1 worm cellular context compared by ENCODE assay signal in genomic region chrIII:12528029-12528428, ce11.
TF ChIP-seq lines count a peak whose summit lies in the region.

No protein-coding gene starts in this region.

TF ChIP-seq in whole organism, L1 larva, 84 proteins besides CTCF, POLR2A, EP300 and RAD21 (continued from another document):
- TF ChIP-seq sup-37 (GFP tag; optimal IDR thresholded peaks at IDR 0.05; lab: Kevin White, UChicago) (no peak), hlh-4 (tag; optimal IDR thresholded peaks at IDR 0.05; lab: Kevin White, UChicago) (no peak), alr-1 (tag; optimal IDR thresholded peaks at IDR 0.05; lab: Kevin White, UChicago; ENCODE audit: borderline replicate concordance) (no peak), efl-3 (GFP tag; optimal IDR thresholded peaks at IDR 0.05; lab: Kevin White, UChicago) (no peak), sptf-1 (tag; optimal IDR thresholded peaks at IDR 0.05; lab: Kevin White, UChicago) (no peak), nhr-84 (tag; optimal IDR thresholded peaks at IDR 0.05; lab: Kevin White, UChicago) (no peak), nhr-90 (tag; optimal IDR thresholded peaks at IDR 0.05; lab: Kevin White, UChicago; ENCODE audit: poor library complexity) (peak; percentile 68), unc-62 (GFP tag; optimal IDR thresholded peaks at IDR 0.05; lab: Kevin White, UChicago) (no peak), egl-27 (tag; optimal IDR thresholded peaks at IDR 0.05; lab: Kevin White, UChicago) (no peak), skn-1 (tag; optimal IDR thresholded peaks at IDR 0.05; lab: Kevin White, UChicago) (no peak), xbp-1 (tag; optimal IDR thresholded peaks at IDR 0.05; lab: Kevin White, UChicago) (peak; percentile 45), pag-3 (tag; optimal IDR thresholded peaks at IDR 0.05; lab: Kevin White, UChicago; ENCODE audit: borderline replicate concordance, insufficient read depth) (no peak), swsn-7 (tag; optimal IDR thresholded peaks at IDR 0.05; lab: Kevin White, UChicago) (peak; percentile 55), jun-1 (tag; optimal IDR thresholded peaks at IDR 0.05; lab: Kevin White, UChicago) (no peak), unc-86 (tag; optimal IDR thresholded peaks at IDR 0.05; lab: Kevin White, UChicago) (peak; percentile 27), irx-1 (tag; optimal IDR thresholded peaks at IDR 0.05; lab: Kevin White, UChicago) (peak; percentile 43), nhr-77 (tag; optimal IDR thresholded peaks at IDR 0.05; lab: Kevin White, UChicago) (no peak), nhr-19 (GFP tag; conservative IDR thresholded peaks at IDR 0.05; lab: Robert Waterston, UW) (peak; percentile 52), blmp-1 (tag; optimal IDR thresholded peaks at IDR 0.05; lab: Kevin White, UChicago) (peak; percentile 12), nhr-20 (tag; optimal IDR thresholded peaks at IDR 0.05; lab: Kevin White, UChicago) (peak; percentile 50), snu-23 (GFP tag; optimal IDR thresholded peaks at IDR 0.05; lab: Kevin White, UChicago) (peak; percentile 66), zag-1 (tag; optimal IDR thresholded peaks at IDR 0.05; lab: Kevin White, UChicago) (no peak), mep-1 (tag; optimal IDR thresholded peaks at IDR 0.05; lab: Kevin White, UChicago) (peak; percentile 73), unc-30 (tag; optimal IDR thresholded peaks at IDR 0.05; lab: Kevin White, UChicago) (no peak), lin-35 (GFP tag; optimal IDR thresholded peaks at IDR 0.05; lab: Kevin White, UChicago) (peak; percentile 78 to 90), efl-1 (optimal IDR thresholded peaks at IDR 0.05; lab: Kevin White, UChicago) (peak; percentile 87), efl-1 (GFP tag; optimal IDR thresholded peaks at IDR 0.05 in 1 of 2; lab: Kevin White, UChicago) (peak; percentile 89 to 99), pax-3 (tag; optimal IDR thresholded peaks at IDR 0.05; lab: Kevin White, UChicago) (no peak), ztf-4 (tag; optimal IDR thresholded peaks at IDR 0.05; lab: Kevin White, UChicago) (no peak), nhr-28 (tag; optimal IDR thresholded peaks at IDR 0.05; lab: Kevin White, UChicago) (no peak), lin-39 (tag; optimal IDR thresholded peaks at IDR 0.05; lab: Kevin White, UChicago) (peak; percentile 9), lin-15B (tag; optimal IDR thresholded peaks at IDR 0.05; lab: Kevin White, UChicago) (peak; percentile 22), rnt-1 (tag; optimal IDR thresholded peaks at IDR 0.05; lab: Kevin White, UChicago) (no peak), isw-1 (GFP tag; IDR thresholded peaks at IDR 0.05; lab: Robert Waterston, UW) (0 out of 2 replicates have a peak, but pooled peaks have one; percentile 3), lin-14 (GFP tag; optimal IDR thresholded peaks at IDR 0.05; lab: Kevin White, UChicago) (no peak), pqm-1 (tag; optimal IDR thresholded peaks at IDR 0.05; lab: Kevin White, UChicago) (no peak), C16A3.4 (tag; optimal IDR thresholded peaks at IDR 0.05; lab: Kevin White, UChicago) (no peak), ets-5 (GFP tag; IDR thresholded peaks at IDR 0.05; lab: Robert Waterston, UW) (no peak), Y116A8C.19 (tag; optimal IDR thresholded peaks at IDR 0.05; lab: Kevin White, UChicago; ENCODE audit: borderline replicate concordance) (no peak), ceh-90 (tag; optimal IDR thresholded peaks at IDR 0.05; lab: Kevin White, UChicago) (no peak), ceh-82 (tag; optimal IDR thresholded peaks at IDR 0.05; lab: Kevin White, UChicago) (peak in 2 of 3 experiments; percentile 13 to 37), tbx-2 (tag; optimal IDR thresholded peaks at IDR 0.05; lab: Kevin White, UChicago) (peak; percentile 43), F16B12.6 (tag; optimal IDR thresholded peaks at IDR 0.05; lab: Kevin White, UChicago) (peak; percentile 94), lsy-2 (tag; optimal IDR thresholded peaks at IDR 0.05; lab: Kevin White, UChicago) (peak; percentile 65 to 73), vab-15 (tag; optimal IDR thresholded peaks at IDR 0.05; lab: Kevin White, UChicago) (no peak), elt-3 (tag; optimal IDR thresholded peaks at IDR 0.05; lab: Kevin White, UChicago) (peak in 1 of 6 experiments; percentile 5), dpl-1 (GFP tag; optimal IDR thresholded peaks at IDR 0.05; lab: Kevin White, UChicago) (peak; percentile 85 to 92 (median 89)), C04F5.9 (tag; optimal IDR thresholded peaks at IDR 0.05; lab: Kevin White, UChicago) (peak; percentile 6), mab-9 (GFP tag; IDR thresholded peaks at IDR 0.05; lab: Robert Waterston, UW) (no peak), grh-1 (GFP tag; IDR thresholded peaks at IDR 0.05; lab: Robert Waterston, UW) (no peak), lir-3 (tag; optimal IDR thresholded peaks at IDR 0.05; lab: Kevin White, UChicago; ENCODE audit: poor library complexity) (no peak)
